In the genomic region with DNA sequence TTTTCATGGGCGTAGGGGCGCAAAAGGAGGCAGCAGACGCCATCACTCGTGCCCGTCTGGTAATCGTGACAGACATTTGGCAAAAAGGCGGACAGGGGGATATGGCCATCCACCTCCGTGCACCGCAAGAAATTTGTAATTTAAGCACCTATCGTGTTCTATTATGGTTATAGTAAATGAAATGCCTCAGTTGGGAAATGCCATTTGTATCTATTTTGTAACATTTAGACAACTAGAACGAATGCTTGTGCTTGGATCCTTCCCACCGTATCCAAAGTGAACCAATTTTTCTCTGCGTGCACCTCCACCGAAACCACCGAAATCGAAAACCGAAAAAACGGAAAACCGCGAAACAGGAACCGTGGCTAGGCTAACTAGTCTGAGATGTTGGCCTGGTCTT, we compare ENCODE assay signal across 3 fruit fly cellular contexts.
TF ChIP-seq lines count a peak whose summit lies in the region.

No protein-coding gene starts in this region.

- no peak for TF ChIP-seq CTCF in whole organism, embryonic (GFP tag; optimal IDR thresholded peaks at IDR 0.05; lab: Kevin White, UChicago)

TF ChIP-seq in whole organism, embryonic, 481 proteins besides CTCF, POLR2A, EP300 and RAD21:
- TF ChIP-seq cad (GFP tag; optimal IDR thresholded peaks at IDR 0.05; lab: Kevin White, UChicago): no peak
- peak; percentile 27; the same call in 1 of the 3 replicates for TF ChIP-seq CG11456 (GFP tag; IDR thresholded peaks at IDR 0.05; lab: Robert Waterston, UW)
- no peak for TF ChIP-seq CG5953 (GFP tag; IDR thresholded peaks at IDR 0.05; lab: Robert Waterston, UW)
- TF ChIP-seq rib (GFP tag; IDR thresholded peaks at IDR 0.05; lab: Robert Waterston, UW): no peak
- TF ChIP-seq peb (GFP tag; IDR thresholded peaks at IDR 0.05; lab: Robert Waterston, UW): no peak
- peak; percentile 76 for TF ChIP-seq Drgx (GFP tag; IDR thresholded peaks at IDR 0.05; lab: Robert Waterston, UW)
- no peak for TF ChIP-seq CG14710 (tag; optimal IDR thresholded peaks at IDR 0.05; lab: Kevin White, UChicago)
- no peak for TF ChIP-seq sisA (GFP tag; IDR thresholded peaks at IDR 0.05; lab: Robert Waterston, UW)
- TF ChIP-seq Kr (GFP tag; optimal IDR thresholded peaks at IDR 0.05; lab: Kevin White, UChicago): no peak
- no peak for TF ChIP-seq CG8924 (tag; optimal IDR thresholded peaks at IDR 0.05; lab: Kevin White, UChicago)
- TF ChIP-seq lilli (GFP tag; optimal IDR thresholded peaks at IDR 0.05; lab: Kevin White, UChicago): no peak
- TF ChIP-seq psq (GFP tag; optimal IDR thresholded peaks at IDR 0.05; lab: Kevin White, UChicago): no peak
- no peak for TF ChIP-seq Bdp1 (GFP tag; optimal IDR thresholded peaks at IDR 0.05; lab: Kevin White, UChicago)
- no peak for TF ChIP-seq slbo (GFP tag; IDR thresholded peaks at IDR 0.05; lab: Robert Waterston, UW)
- TF ChIP-seq sens (GFP tag; lab: Kevin White, UChicago): peak; percentile 39

TF ChIP-seq in whole organism, prepupa, 60 proteins besides CTCF, POLR2A, EP300 and RAD21 (continues in another document):
- TF ChIP-seq CG3032 (tag; optimal IDR thresholded peaks at IDR 0.05; lab: Kevin White, UChicago) (peak; percentile 16), CG6163 (GFP tag; IDR thresholded peaks at IDR 0.05; lab: Robert Waterston, UW) (peak; percentile 75), topi (GFP tag; optimal IDR thresholded peaks at IDR 0.05; lab: Kevin White, UChicago) (no peak), CG10631 (GFP tag; optimal IDR thresholded peaks at IDR 0.05; lab: Kevin White, UChicago) (peak; percentile 41), acj6 (GFP tag; optimal IDR thresholded peaks at IDR 0.05; lab: Kevin White, UChicago) (no peak), Gug (GFP tag; IDR thresholded peaks at IDR 0.05; lab: Robert Waterston, UW) (peak; percentile 50), Met (GFP tag; optimal IDR thresholded peaks at IDR 0.05; lab: Kevin White, UChicago) (no peak), CG16779 (tag; optimal IDR thresholded peaks at IDR 0.05; lab: Kevin White, UChicago) (no peak), Lpt (GFP tag; optimal IDR thresholded peaks at IDR 0.05; lab: Kevin White, UChicago) (peak; percentile 73), CG34406 (GFP tag; optimal IDR thresholded peaks at IDR 0.05; lab: Kevin White, UChicago) (peak; percentile 8), net (GFP tag; optimal IDR thresholded peaks at IDR 0.05; lab: Kevin White, UChicago) (peak; percentile 46), CG11902 (GFP tag; optimal IDR thresholded peaks at IDR 0.05; lab: Kevin White, UChicago) (no peak), CG8632 (GFP tag; optimal IDR thresholded peaks at IDR 0.05; lab: Kevin White, UChicago) (no peak), CG8119 (GFP tag; IDR thresholded peaks at IDR 0.05; lab: Robert Waterston, UW) (peak; percentile 84), CG7368 (GFP tag; optimal IDR thresholded peaks at IDR 0.05; lab: Kevin White, UChicago) (no peak), Sox15 (GFP tag; optimal IDR thresholded peaks at IDR 0.05; lab: Kevin White, UChicago) (no peak), salr (GFP tag; optimal IDR thresholded peaks at IDR 0.05; lab: Kevin White, UChicago) (peak in 1 of 2 experiments; percentile 14), Sox102F (GFP tag; optimal IDR thresholded peaks at IDR 0.05; lab: Kevin White, UChicago) (no peak), cyc (GFP tag; optimal IDR thresholded peaks at IDR 0.05; lab: Kevin White, UChicago) (no peak), ss (GFP tag; optimal IDR thresholded peaks at IDR 0.05; lab: Kevin White, UChicago) (peak in 1 of 2 experiments; percentile 6), lz (GFP tag; optimal IDR thresholded peaks at IDR 0.05; lab: Kevin White, UChicago) (no peak), Eip78C (GFP tag; lab: Kevin White, UChicago) (peak; percentile 83), CG4318 (GFP tag; optimal IDR thresholded peaks at IDR 0.05; lab: Kevin White, UChicago) (peak; percentile 73), CG6808 (GFP tag; optimal IDR thresholded peaks at IDR 0.05; lab: Kevin White, UChicago) (no peak), CG6276 (GFP tag; optimal IDR thresholded peaks at IDR 0.05; lab: Kevin White, UChicago) (peak; percentile 76), CG8319 (GFP tag; optimal IDR thresholded peaks at IDR 0.05; lab: Kevin White, UChicago) (no peak), dac (GFP tag; optimal IDR thresholded peaks at IDR 0.05; lab: Kevin White, UChicago) (peak; percentile 73), CG31627 (GFP tag; optimal IDR thresholded peaks at IDR 0.05; lab: Kevin White, UChicago) (no peak), CG15336 (GFP tag; IDR thresholded peaks at IDR 0.05; lab: Robert Waterston, UW) (peak; percentile 89), pdm3 (GFP tag; optimal IDR thresholded peaks at IDR 0.05; lab: Kevin White, UChicago) (peak; percentile 50), CG1621 (tag; optimal IDR thresholded peaks at IDR 0.05; lab: Kevin White, UChicago) (peak; percentile 22), Blimp-1 (GFP tag; optimal IDR thresholded peaks at IDR 0.05; lab: Kevin White, UChicago) (no peak), Hr39 (GFP tag; optimal IDR thresholded peaks at IDR 0.05; lab: Kevin White, UChicago) (peak; percentile 2), dsx (GFP tag; optimal IDR thresholded peaks at IDR 0.05; lab: Kevin White, UChicago; ENCODE audit: poor library complexity, severe bottlenecking) (no peak), CG3919 (GFP tag; optimal IDR thresholded peaks at IDR 0.05; lab: Kevin White, UChicago) (peak; percentile 53), Sox14 (GFP tag; optimal IDR thresholded peaks at IDR 0.05; lab: Kevin White, UChicago) (peak; percentile 20), fd85E (GFP tag; optimal IDR thresholded peaks at IDR 0.05; lab: Kevin White, UChicago) (no peak), esn (GFP tag; optimal IDR thresholded peaks at IDR 0.05; lab: Kevin White, UChicago) (no peak)

TF ChIP-seq in whole organism, pupa, 21 proteins besides CTCF, POLR2A, EP300 and RAD21:
- TF ChIP-seq CG15710 (tag; optimal IDR thresholded peaks at IDR 0.05; lab: Kevin White, UChicago) (peak; percentile 22), CG34367 (tag; optimal IDR thresholded peaks at IDR 0.05; lab: Kevin White, UChicago) (no peak), D1 (tag; optimal IDR thresholded peaks at IDR 0.05; lab: Kevin White, UChicago) (no peak), CG9948 (tag; optimal IDR thresholded peaks at IDR 0.05; lab: Kevin White, UChicago) (peak; percentile 27), gl (tag; optimal IDR thresholded peaks at IDR 0.05; lab: Kevin White, UChicago) (no peak), Ets98B (GFP tag; IDR thresholded peaks at IDR 0.05; lab: Robert Waterston, UW) (peak; percentile 82), CG4496 (GFP tag; IDR thresholded peaks at IDR 0.05; lab: Robert Waterston, UW) (peak; percentile 77; the same call in 2 of the 3 replicates), CG14655 (GFP tag; optimal IDR thresholded peaks at IDR 0.05; lab: Kevin White, UChicago) (peak; percentile 64), CG8301 (tag; optimal IDR thresholded peaks at IDR 0.05; lab: Kevin White, UChicago) (peak; percentile 70), CG17806 (tag; optimal IDR thresholded peaks at IDR 0.05; lab: Kevin White, UChicago) (peak; percentile 25), CG10348 (GFP tag; IDR thresholded peaks at IDR 0.05; lab: Robert Waterston, UW) (0 out of 2 replicates have a peak, but pooled peaks have one; percentile 34), CG32121 (GFP tag; IDR thresholded peaks at IDR 0.05; lab: Robert Waterston, UW) (peak; percentile 85), Pif1A (GFP tag; optimal IDR thresholded peaks at IDR 0.05; lab: Kevin White, UChicago) (peak; percentile 45), CG13204 (GFP tag; optimal IDR thresholded peaks at IDR 0.05; lab: Kevin White, UChicago) (no peak), fd96Ca (GFP tag; IDR thresholded peaks at IDR 0.05; lab: Robert Waterston, UW) (peak; percentile 87), CG8159 (tag; optimal IDR thresholded peaks at IDR 0.05; lab: Kevin White, UChicago) (peak; percentile 16), Pif1B (GFP tag; optimal IDR thresholded peaks at IDR 0.05; lab: Kevin White, UChicago) (peak; percentile 10), rn (GFP tag; IDR thresholded peaks at IDR 0.05; lab: Robert Waterston, UW) (no peak), EcR (GFP tag; optimal IDR thresholded peaks at IDR 0.05; lab: Kevin White, UChicago) (no peak), Snoo (tag; optimal IDR thresholded peaks at IDR 0.05; lab: Kevin White, UChicago) (no peak), CG12605 (GFP tag; IDR thresholded peaks at IDR 0.05; lab: Robert Waterston, UW) (peak; percentile 65)

Comparison
In these comparisons a context has a peak if more than half of its experiments do, and no peak if none do; other contexts are left out.
1. Of the 7 proteins assayed by ChIP-seq in both whole organism, embryonic and whole organism, prepupa: peak only in whole organism, embryonic: none; only in whole organism, prepupa: Gug, Hr39 and Lpt; in both: none; in neither: 4.